Fruit fly (Drosophila melanogaster) whole organism: ENCODE measurements around the gene CG31661.

ENCODE experiments used
- CG8478 ChIP-seq: fragments of >200 bp; optimal IDR thresholded peaks from 2 replicates; lab custom pipeline; 2018; ENCODE audit warnings: inconsistent platforms
- Dll ChIP-seq: fragments of >200 bp; optimal IDR thresholded peaks from 2 replicates; lab custom pipeline; 2017
- EcR ChIP-seq, 2 experiments: fragments of >200 bp; optimal IDR thresholded peaks; 2 replicates each; lab custom pipeline; 2017; ENCODE audit warnings: missing biosample characterization in 2 of 2, missing genetic modification characterization in 2 of 2, missing genetic modification reagents in 2 of 2
- pan ChIP-seq: fragments of >200 bp; optimal IDR thresholded peaks from 2 replicates; lab custom pipeline; 2017
- psq ChIP-seq: fragments of >200 bp; optimal IDR thresholded peaks from 2 replicates; lab custom pipeline; 2017
- usp ChIP-seq: fragments of >200 bp; optimal IDR thresholded peaks from 2 replicates; lab custom pipeline; 2017; ENCODE audit warnings: missing biosample characterization, missing genetic modification characterization, mixed read lengths

- TF ChIP-seq Dll (lab: Kevin White, UChicago) (no peak), pan (lab: Kevin White, UChicago) (no peak), psq (lab: Kevin White, UChicago) (no peak), CG8478 (lab: Kevin White, UChicago) (no peak), usp (GFP tag; lab: Kevin White, UChicago) (no peak), EcR (GFP tag; optimal IDR thresholded peaks at IDR 0.05; lab: Kevin White, UChicago) (no peak)
Measured at dm6 chr2L:1491791-1492345, 5.2 kb upstream of the CG31661 start, which contains the start of gene CG31928.
